Fruit fly (Drosophila melanogaster) whole organism, prepupa: ENCODE measurements around the gene Mon1.

ENCODE experiments used
- CG10631 ChIP-seq: fragments of 200-800 bp; sonication (Bioruptor generic); optimal IDR thresholded peaks from 2 replicates; lab custom pipeline; 2016; ENCODE audit warnings: missing biosample characterization, missing genetic modification characterization
- CG10669 ChIP-seq: fragments of 200-800 bp; sonication (Bioruptor generic); optimal IDR thresholded peaks from 3 replicates; lab custom pipeline; 2018; ENCODE audit warnings: missing biosample characterization, mild to moderate bottlenecking, missing genetic modification characterization, moderate library complexity
- CG11294 ChIP-seq: fragments of 200-800 bp; sonication (Bioruptor generic); IDR thresholded peaks from 2 replicates; pipeline ENCODE4 v1.3.6; 2022; ENCODE audit warnings: missing biosample characterization, missing genetic modification characterization
- CG11762 ChIP-seq: fragments of 200-800 bp; sonication (Bioruptor generic); optimal IDR thresholded peaks from 3 replicates; lab custom pipeline; 2016; ENCODE audit warnings: missing biosample characterization, missing genetic modification characterization; ENCODE audit not compliant: insufficient read depth
- CG11902 ChIP-seq: fragments of 200-800 bp; sonication (Bioruptor generic); optimal IDR thresholded peaks from 3 replicates; lab custom pipeline; 2016; ENCODE audit warnings: missing biosample characterization, missing genetic modification characterization
- CG1621 ChIP-seq: fragments of 200-800 bp; sonication (Bioruptor generic); optimal IDR thresholded peaks from 3 replicates; lab custom pipeline; 2018; ENCODE audit warnings: missing biosample characterization, mild to moderate bottlenecking, missing genetic modification characterization
- CG16779 ChIP-seq: fragments of 200-800 bp; sonication (Bioruptor generic); optimal IDR thresholded peaks from 3 replicates; lab custom pipeline; 2017; ENCODE audit warnings: missing biosample characterization, mild to moderate bottlenecking, missing genetic modification characterization
- CG3032 ChIP-seq: fragments of 200-800 bp; optimal IDR thresholded peaks from 2 replicates; lab custom pipeline; 2019; ENCODE audit warnings: missing biosample characterization, mild to moderate bottlenecking, missing genetic modification characterization, moderate library complexity
- CG31627 ChIP-seq: fragments of 200-800 bp; sonication (Bioruptor generic); optimal IDR thresholded peaks from 3 replicates; lab custom pipeline; 2016; ENCODE audit warnings: missing biosample characterization, missing genetic modification characterization
- CG32006 ChIP-seq: fragments of 200-800 bp; sonication (Bioruptor generic); optimal IDR thresholded peaks from 3 replicates; lab custom pipeline; 2017; ENCODE audit warnings: missing biosample characterization, mild to moderate bottlenecking, missing genetic modification characterization
- CG34406 ChIP-seq: fragments of 200-800 bp; sonication (Bioruptor generic); optimal IDR thresholded peaks from 3 replicates; lab custom pipeline; 2016; ENCODE audit warnings: missing biosample characterization, missing genetic modification characterization
- CG4318 ChIP-seq: fragments of 200-800 bp; sonication (Bioruptor generic); optimal IDR thresholded peaks from 3 replicates; lab custom pipeline; 2017; ENCODE audit warnings: missing biosample characterization, mild to moderate bottlenecking, missing genetic modification characterization
- CG6163 ChIP-seq: fragments of 200-800 bp; sonication (Bioruptor generic); IDR thresholded peaks from 3 replicates; pipeline ENCODE4 v1.3.6; 2022; ENCODE audit warnings: missing biosample characterization, missing genetic modification characterization
- CG6276 ChIP-seq: fragments of 200-800 bp; sonication (Bioruptor generic); optimal IDR thresholded peaks from 2 replicates; lab custom pipeline; 2017; ENCODE audit warnings: missing biosample characterization, mild to moderate bottlenecking, missing genetic modification characterization
- CG6792 ChIP-seq: fragments of 200-800 bp; sonication (Bioruptor generic); optimal IDR thresholded peaks from 3 replicates; lab custom pipeline; 2016; ENCODE audit warnings: missing biosample characterization, missing genetic modification characterization
- CG6808 ChIP-seq: fragments of 200-800 bp; sonication (Bioruptor generic); optimal IDR thresholded peaks from 3 replicates; lab custom pipeline; 2017; ENCODE audit warnings: missing biosample characterization, missing genetic modification characterization, mild to moderate bottlenecking, moderate library complexity, missing genetic modification reagents
- CG6854 ChIP-seq: fragments of 200-800 bp; sonication (Bioruptor generic); optimal IDR thresholded peaks from 2 replicates; lab custom pipeline; 2017; ENCODE audit warnings: missing biosample characterization, mild to moderate bottlenecking, missing genetic modification characterization
- CG7368 ChIP-seq: fragments of 200-800 bp; sonication (Bioruptor generic); optimal IDR thresholded peaks from 3 replicates; lab custom pipeline; 2016; ENCODE audit warnings: missing biosample characterization, missing genetic modification characterization
- CG8119 ChIP-seq: fragments of 200-800 bp; sonication (Bioruptor generic); IDR thresholded peaks from 3 replicates; pipeline ENCODE4 v1.3.6; 2022; ENCODE audit warnings: missing biosample characterization, missing genetic modification characterization
- CG8319 ChIP-seq: fragments of 200-800 bp; sonication (Bioruptor generic); optimal IDR thresholded peaks from 3 replicates; lab custom pipeline; 2016; ENCODE audit warnings: missing biosample characterization, missing genetic modification characterization
- CG8632 ChIP-seq: fragments of 200-800 bp; sonication (Bioruptor generic); optimal IDR thresholded peaks from 3 replicates; lab custom pipeline; 2016; ENCODE audit warnings: missing biosample characterization, missing genetic modification characterization
- CG9139 ChIP-seq: fragments of 200-800 bp; sonication (Bioruptor generic); optimal IDR thresholded peaks from 3 replicates; lab custom pipeline; 2017; ENCODE audit warnings: missing biosample characterization, mild to moderate bottlenecking, missing genetic modification characterization
- Eip78C ChIP-seq: fragments of 200-800 bp; sonication (Bioruptor generic); peaks from one replicate; lab custom pipeline; 2016; ENCODE audit warnings: missing biosample characterization, missing genetic modification characterization
- Eip93F ChIP-seq: fragments of 200-800 bp; sonication (Bioruptor generic); optimal IDR thresholded peaks from 2 replicates; lab custom pipeline; 2016; ENCODE audit warnings: missing biosample characterization, mild to moderate bottlenecking, missing genetic modification characterization
- Ets21C ChIP-seq: fragments of 200-800 bp; sonication (Bioruptor generic); optimal IDR thresholded peaks from 3 replicates; lab custom pipeline; 2016; ENCODE audit warnings: missing biosample characterization, missing genetic modification characterization
- Ets96B ChIP-seq: fragments of 200-800 bp; optimal IDR thresholded peaks from 2 replicates; lab custom pipeline; 2019; ENCODE audit warnings: missing biosample characterization, mild to moderate bottlenecking, missing genetic modification characterization, moderate library complexity
- Gug ChIP-seq: fragments of 200-800 bp; sonication (Bioruptor generic); IDR thresholded peaks from 2 replicates; pipeline ENCODE4 v1.3.6; 2022; ENCODE audit warnings: missing biosample characterization, missing genetic modification characterization
- Hr39 ChIP-seq: fragments of 200-800 bp; sonication (Bioruptor generic); optimal IDR thresholded peaks from 2 replicates; lab custom pipeline; 2016; ENCODE audit warnings: missing biosample characterization, missing genetic modification characterization
- Hr4 ChIP-seq: fragments of 200-800 bp; sonication (Bioruptor generic); optimal IDR thresholded peaks from 3 replicates; lab custom pipeline; 2016; ENCODE audit warnings: missing biosample characterization, missing genetic modification characterization
- Lpt ChIP-seq: fragments of 200-800 bp; sonication (Bioruptor generic); optimal IDR thresholded peaks from 3 replicates; lab custom pipeline; 2016; ENCODE audit warnings: missing biosample characterization, missing genetic modification characterization
- Met ChIP-seq: fragments of 200-800 bp; sonication (Bioruptor generic); optimal IDR thresholded peaks from 3 replicates; lab custom pipeline; 2016; ENCODE audit warnings: missing biosample characterization, missing genetic modification characterization
- OdsH ChIP-seq: fragments of 200-800 bp; sonication (Bioruptor generic); optimal IDR thresholded peaks from 3 replicates; lab custom pipeline; 2016; ENCODE audit warnings: missing biosample characterization, missing genetic modification characterization
- Smox ChIP-seq: fragments of 200-800 bp; sonication (Bioruptor generic); optimal IDR thresholded peaks from 3 replicates; lab custom pipeline; 2016; ENCODE audit warnings: missing biosample characterization, missing genetic modification characterization
- Sox102F ChIP-seq: fragments of 200-800 bp; sonication (Bioruptor generic); optimal IDR thresholded peaks from 2 replicates; lab custom pipeline; 2016; ENCODE audit warnings: missing biosample characterization, mild to moderate bottlenecking, missing genetic modification characterization
- Sox15 ChIP-seq: fragments of 200-800 bp; sonication (Bioruptor generic); optimal IDR thresholded peaks from 3 replicates; lab custom pipeline; 2016; ENCODE audit warnings: missing biosample characterization, missing genetic modification characterization
- achi ChIP-seq: fragments of 200-800 bp; sonication (Bioruptor generic); optimal IDR thresholded peaks from 3 replicates; lab custom pipeline; 2016; ENCODE audit warnings: missing biosample characterization, missing genetic modification characterization
- acj6 ChIP-seq: fragments of 200-800 bp; sonication (Bioruptor generic); optimal IDR thresholded peaks from 3 replicates; lab custom pipeline; 2016; ENCODE audit warnings: missing biosample characterization, missing genetic modification characterization
- dac ChIP-seq: fragments of 200-800 bp; sonication (Bioruptor generic); optimal IDR thresholded peaks from 2 replicates; lab custom pipeline; 2017; ENCODE audit warnings: missing biosample characterization, mild to moderate bottlenecking, missing genetic modification characterization
- dsx ChIP-seq: fragments of 200-800 bp; optimal IDR thresholded peaks from 3 replicates; lab custom pipeline; 2019; ENCODE audit warnings: missing biosample characterization, mild to moderate bottlenecking, missing genetic modification characterization, moderate library complexity; ENCODE audit not compliant: poor library complexity, severe bottlenecking
- eg ChIP-seq: fragments of 200-800 bp; sonication (Bioruptor generic); IDR thresholded peaks from 3 replicates; pipeline ENCODE4 v1.3.6; 2022; ENCODE audit warnings: missing biosample characterization, missing genetic modification characterization
- esn ChIP-seq: fragments of 200-800 bp; sonication (Bioruptor generic); optimal IDR thresholded peaks from 2 replicates; lab custom pipeline; 2016; ENCODE audit warnings: missing biosample characterization, mild to moderate bottlenecking, missing genetic modification characterization, moderate library complexity
- fd59A ChIP-seq: fragments of 200-800 bp; sonication (Bioruptor generic); optimal IDR thresholded peaks from 2 replicates; lab custom pipeline; 2017; ENCODE audit warnings: missing biosample characterization, mild to moderate bottlenecking, missing genetic modification characterization, missing genetic modification reagents
- fd85E ChIP-seq: fragments of 200-800 bp; sonication (Bioruptor generic); optimal IDR thresholded peaks from 3 replicates; lab custom pipeline; 2016; ENCODE audit warnings: missing biosample characterization, missing genetic modification characterization
- fkh ChIP-seq: fragments of 200-800 bp; sonication (Bioruptor generic); optimal IDR thresholded peaks from 3 replicates; lab custom pipeline; 2017; ENCODE audit warnings: missing biosample characterization, mild to moderate bottlenecking, missing genetic modification characterization, moderate library complexity
- lz ChIP-seq: fragments of 200-800 bp; sonication (Bioruptor generic); optimal IDR thresholded peaks from 3 replicates; lab custom pipeline; 2016; ENCODE audit warnings: missing biosample characterization, missing genetic modification characterization
- net ChIP-seq: fragments of 200-800 bp; sonication (Bioruptor generic); optimal IDR thresholded peaks from 3 replicates; lab custom pipeline; 2016; ENCODE audit warnings: missing biosample characterization, missing genetic modification characterization
- pdm3 ChIP-seq: fragments of 200-800 bp; sonication (Bioruptor generic); optimal IDR thresholded peaks from 3 replicates; lab custom pipeline; 2016; ENCODE audit warnings: missing biosample characterization, missing genetic modification characterization
- salr ChIP-seq, 2 experiments: fragments of 200-800 bp; sonication (Bioruptor generic); optimal IDR thresholded peaks; 3 replicates each; lab custom pipeline; 2016 to 2018; ENCODE audit warnings: missing biosample characterization in 2 of 2, missing genetic modification characterization in 2 of 2, mild to moderate bottlenecking in 1 of 2
- ss ChIP-seq, 2 experiments: fragments of 200-800 bp; sonication (Bioruptor generic); optimal IDR thresholded peaks; 2 replicates in 1 of 2; 3 replicates in 1 of 2; lab custom pipeline; 2017 to 2018; ENCODE audit warnings: mild to moderate bottlenecking in 2 of 2, missing biosample characterization in 2 of 2, missing genetic modification characterization in 2 of 2, moderate library complexity in 1 of 2
- svp ChIP-seq: fragments of 200-800 bp; sonication (Bioruptor generic); peaks from one replicate; lab custom pipeline; 2016; ENCODE audit warnings: missing biosample characterization, missing genetic modification characterization
- topi ChIP-seq: fragments of 200-800 bp; sonication (Bioruptor generic); optimal IDR thresholded peaks from 3 replicates; lab custom pipeline; 2016; ENCODE audit warnings: missing biosample characterization, missing genetic modification characterization
- vri ChIP-seq: fragments of 200-800 bp; sonication (Bioruptor generic); optimal IDR thresholded peaks from 3 replicates; lab custom pipeline; 2016; ENCODE audit warnings: missing biosample characterization, mild to moderate bottlenecking, missing genetic modification characterization

Mon1 gene

dm6 chr2L:4850356-4850755 is at the start of gene Mon1, which contains the start of gene mRpS2:
Gene Mon1, plus strand, starts transcription at chr2L:4850641.
Gene mRpS2, minus strand, starts transcription at chr2L:4850419.
- no peak for TF ChIP-seq CG4318 (GFP tag; lab: Kevin White, UChicago)
- TF ChIP-seq Eip78C (GFP tag; lab: Kevin White, UChicago) = peak; percentile 94
- TF ChIP-seq CG6163 (GFP tag; lab: Robert Waterston, UW) = peak; percentile 94
- peak; percentile 91 for TF ChIP-seq CG11902 (GFP tag; lab: Kevin White, UChicago)
- TF ChIP-seq salr (GFP tag; optimal IDR thresholded peaks at IDR 0.05; lab: Kevin White, UChicago) = peak; percentile 83 to 87
- TF ChIP-seq eg (GFP tag; lab: Robert Waterston, UW) = peak; percentile 97
- peak; percentile 58 for TF ChIP-seq CG6854
- TF ChIP-seq esn (GFP tag; lab: Kevin White, UChicago) = peak; percentile 95
- TF ChIP-seq fkh = peak; percentile 73
- TF ChIP-seq dac = peak; percentile 87
- peak; percentile 90 for TF ChIP-seq CG8319
- TF ChIP-seq vri (GFP tag; lab: Kevin White, UChicago) = peak; percentile 76
- TF ChIP-seq CG11762 (GFP tag; lab: Kevin White, UChicago) = peak; percentile 92
- TF ChIP-seq Met (GFP tag; lab: Kevin White, UChicago) = peak; percentile 90
- TF ChIP-seq achi (GFP tag; lab: Kevin White, UChicago) = peak; percentile 92
- peak; percentile 92 for TF ChIP-seq CG32006 (GFP tag; lab: Kevin White, UChicago)
- peak; percentile 70 for TF ChIP-seq fd59A (GFP tag; lab: Kevin White, UChicago)
- peak; percentile 98 for TF ChIP-seq CG10669 (GFP tag; lab: Kevin White, UChicago)
- peak; percentile 79 for TF ChIP-seq Eip93F (GFP tag; lab: Kevin White, UChicago)
- peak; percentile 97 for TF ChIP-seq OdsH (GFP tag; lab: Kevin White, UChicago)
- no peak for TF ChIP-seq svp (GFP tag; lab: Kevin White, UChicago)
- peak; percentile 91 for TF ChIP-seq pdm3
- peak; percentile 88 for TF ChIP-seq net (GFP tag; lab: Kevin White, UChicago)
- peak; percentile 90 for TF ChIP-seq Hr39 (GFP tag; lab: Kevin White, UChicago)
- peak; percentile 97 for TF ChIP-seq CG10631 (GFP tag; lab: Kevin White, UChicago)
- TF ChIP-seq CG6808 (GFP tag; lab: Kevin White, UChicago) = no peak
- TF ChIP-seq CG7368 (GFP tag; lab: Kevin White, UChicago) = peak; percentile 91
- peak; percentile 95 for TF ChIP-seq CG8119 (GFP tag; lab: Robert Waterston, UW)
- peak; percentile 89 for TF ChIP-seq Hr4 (GFP tag; lab: Kevin White, UChicago)
- peak; percentile 90 for TF ChIP-seq CG6792 (GFP tag; lab: Kevin White, UChicago)
- peak; percentile 90 for TF ChIP-seq CG34406 (GFP tag; lab: Kevin White, UChicago)
- peak; percentile 82 for TF ChIP-seq Ets21C (GFP tag; lab: Kevin White, UChicago)
- TF ChIP-seq CG6276 (GFP tag; lab: Kevin White, UChicago) = no peak
- TF ChIP-seq Ets96B (tag; lab: Kevin White, UChicago) = peak; percentile 91
- peak; percentile 93 for TF ChIP-seq CG11294 (GFP tag; lab: Robert Waterston, UW)
- peak; percentile 70 for TF ChIP-seq CG1621 (tag; lab: Kevin White, UChicago)
- no peak for TF ChIP-seq CG16779 (tag; lab: Kevin White, UChicago)
- TF ChIP-seq dsx (GFP tag; lab: Kevin White, UChicago) = peak; percentile 85
- TF ChIP-seq CG8632 (GFP tag; lab: Kevin White, UChicago) = peak; percentile 89
- peak; percentile 89 for TF ChIP-seq Sox15 (GFP tag; lab: Kevin White, UChicago)
- peak; percentile 96 for TF ChIP-seq CG3032
- peak; percentile 89 for TF ChIP-seq CG31627 (GFP tag; lab: Kevin White, UChicago)
- TF ChIP-seq lz = peak; percentile 91
- TF ChIP-seq Sox102F = peak; percentile 88
- peak; percentile 85 for TF ChIP-seq Smox (GFP tag; lab: Kevin White, UChicago)
- no peak for TF ChIP-seq ss (GFP tag; optimal IDR thresholded peaks at IDR 0.05; lab: Kevin White, UChicago)
- no peak for TF ChIP-seq CG9139 (GFP tag; lab: Kevin White, UChicago)
- TF ChIP-seq fd85E (GFP tag; lab: Kevin White, UChicago) = peak; percentile 68
- TF ChIP-seq acj6 (GFP tag; lab: Kevin White, UChicago) = peak; percentile 93
- peak; percentile 95 for TF ChIP-seq Gug (GFP tag; lab: Robert Waterston, UW)
- TF ChIP-seq topi = peak; percentile 87
- TF ChIP-seq Lpt = peak; percentile 91
